Worm (Caenorhabditis elegans): ENCODE measurements around the gene sfxn-1.3.

sfxn-1.3 gene

ce11 chrV:15766122-15766594 lies 39.5 kb downstream of the sfxn-1.3 start, which contains the start of the genes haf-3 and F57A10.2 (continued):
- peak; percentile 58 for TF ChIP-seq elt-2 (tag; optimal IDR thresholded peaks at IDR 0.05)
- TF ChIP-seq fkh-10 (GFP tag; optimal IDR thresholded peaks at IDR 0.05): peak; percentile 34
- peak; percentile 54 for TF ChIP-seq pqm-1 (tag; optimal IDR thresholded peaks at IDR 0.05)
- no peak for TF ChIP-seq nhr-237 (tag; optimal IDR thresholded peaks at IDR 0.05)
- TF ChIP-seq skn-1 (tag; optimal IDR thresholded peaks at IDR 0.05): peak; percentile 49
- no peak for TF ChIP-seq ztf-11 (tag; optimal IDR thresholded peaks at IDR 0.05)
- no peak for TF ChIP-seq nhr-67 (tag; optimal IDR thresholded peaks at IDR 0.05)
- TF ChIP-seq elt-3 (tag; optimal IDR thresholded peaks at IDR 0.05): no peak
- peak; percentile 33 for TF ChIP-seq egl-27 (tag; optimal IDR thresholded peaks at IDR 0.05)
- TF ChIP-seq nhr-76 (tag; optimal IDR thresholded peaks at IDR 0.05): no peak
- TF ChIP-seq nhr-23 (tag; optimal IDR thresholded peaks at IDR 0.05): peak; percentile 91
- TF ChIP-seq hmg-11 (tag; optimal IDR thresholded peaks at IDR 0.05): peak; percentile 82

- TF ChIP-seq egl-27 (tag; optimal IDR thresholded peaks at IDR 0.05) (no peak), daf-12 (tag; optimal IDR thresholded peaks at IDR 0.05) (no peak), nhr-67 (tag; optimal IDR thresholded peaks at IDR 0.05) (no peak), eor-1 (tag; optimal IDR thresholded peaks at IDR 0.05) (no peak), nhr-11 (tag; optimal IDR thresholded peaks at IDR 0.05) (no peak), nfya-1 (tag; optimal IDR thresholded peaks at IDR 0.05; ENCODE audit: insufficient read depth) (no peak), elt-1 (tag; optimal IDR thresholded peaks at IDR 0.05) (no peak)
Measured at ce11 chrV:15769072-15769471, 42.4 kb downstream of the sfxn-1.3 start, which contains the start of gene F57A10.4. Gene F57A10.4, plus strand, starts transcription at chrV:15769438.

- no peak for TF ChIP-seq nhr-43 (tag; optimal IDR thresholded peaks at IDR 0.05; ENCODE audit: poor library complexity, severe bottlenecking)
- no peak for TF ChIP-seq pqm-1 (tag; optimal IDR thresholded peaks at IDR 0.05)
- TF ChIP-seq elt-1 (tag; optimal IDR thresholded peaks at IDR 0.05): no peak
- TF ChIP-seq egl-27 (tag; optimal IDR thresholded peaks at IDR 0.05): no peak
- no peak for TF ChIP-seq daf-12 (tag; optimal IDR thresholded peaks at IDR 0.05)
- TF ChIP-seq nhr-25 (tag; optimal IDR thresholded peaks at IDR 0.05): no peak
- TF ChIP-seq ztf-11 (tag; optimal IDR thresholded peaks at IDR 0.05): no peak
- TF ChIP-seq lsy-12 (tag; optimal IDR thresholded peaks at IDR 0.05): no peak
- TF ChIP-seq egl-5 (tag; optimal IDR thresholded peaks at IDR 0.05): no peak
- TF ChIP-seq nhr-23 (tag; optimal IDR thresholded peaks at IDR 0.05): no peak
- no peak for TF ChIP-seq ceh-82 (tag; optimal IDR thresholded peaks at IDR 0.05)
- no peak for TF ChIP-seq R02D3.7 (tag; optimal IDR thresholded peaks at IDR 0.05)
- no peak for TF ChIP-seq nhr-12 (tag; optimal IDR thresholded peaks at IDR 0.05)
- no peak for TF ChIP-seq jun-1 (tag; optimal IDR thresholded peaks at IDR 0.05)
Measured at ce11 chrV:15773141-15773540, 46.5 kb downstream of the sfxn-1.3 start, which contains the start of gene nhr-60. Gene nhr-60, minus strand, starts transcription at chrV:15773241.

- TF ChIP-seq nhr-67 (tag; optimal IDR thresholded peaks at IDR 0.05): no peak
- no peak for TF ChIP-seq skn-1 (tag; optimal IDR thresholded peaks at IDR 0.05)
- TF ChIP-seq pha-4 (tag; optimal IDR thresholded peaks at IDR 0.05): no peak
- no peak for TF ChIP-seq lin-15B (tag; optimal IDR thresholded peaks at IDR 0.05)
Measured at ce11 chrV:15773941-15774340, 47.3 kb downstream of the sfxn-1.3 start.

- TF ChIP-seq elt-1 (tag; optimal IDR thresholded peaks at IDR 0.05): no peak
Measured at ce11 chrV:15776651-15777050, 50.0 kb downstream of the sfxn-1.3 start, which contains the start of gene nhr-283. Gene nhr-283, minus strand, starts transcription at chrV:15776751.
